Worm (Caenorhabditis elegans): ENCODE data around the gene K08H2.3.

DNA sequence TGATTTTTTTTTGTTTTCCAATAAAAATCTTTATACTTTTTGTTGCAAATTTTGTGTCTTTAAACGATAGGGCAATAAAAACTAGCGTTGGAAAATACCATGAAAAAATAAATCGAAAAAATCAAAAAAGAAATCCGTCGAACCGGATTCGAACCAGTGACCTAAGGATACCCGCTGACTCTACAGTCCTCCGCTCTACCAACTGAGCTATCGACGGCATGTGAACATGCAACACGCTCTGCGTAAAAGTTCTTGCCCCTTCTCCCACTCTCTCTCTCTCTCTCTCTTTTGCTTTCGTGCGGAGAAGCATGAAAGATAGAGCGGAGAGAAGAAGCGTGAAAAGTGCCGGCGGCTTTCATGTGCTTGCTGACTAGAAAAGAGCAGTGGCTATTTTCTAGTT lies 27.3 kb downstream of the K08H2.3 start:
- TF ChIP-seq klf-2 (GFP tag; conservative IDR thresholded peaks at IDR 0.05): peak; percentile 90
- peak; percentile 89 for TF ChIP-seq T22C8.4 (GFP tag; IDR thresholded peaks at IDR 0.05)
- peak; percentile 28 for TF ChIP-seq med-1 (GFP tag; optimal IDR thresholded peaks at IDR 0.05; ENCODE audit: insufficient read depth)
- peak; percentile 88 for TF ChIP-seq ztf-29 (GFP tag; IDR thresholded peaks at IDR 0.05)
- peak; percentile 44 for TF ChIP-seq cog-1 (tag; optimal IDR thresholded peaks at IDR 0.05)
- TF ChIP-seq flt-1 (GFP tag; IDR thresholded peaks at IDR 0.05): peak; percentile 92
- TF ChIP-seq ref-1 (GFP tag; conservative IDR thresholded peaks at IDR 0.05): peak; percentile 77
- peak; percentile 92 for TF ChIP-seq tab-1 (GFP tag; IDR thresholded peaks at IDR 0.05)
- TF ChIP-seq ztf-23 (GFP tag; IDR thresholded peaks at IDR 0.05): peak; percentile 94
